Fruit fly (Drosophila melanogaster) whole organism, larva: ENCODE data around the gene sima.

Experiments
- noc ChIP-seq: fragments of 200-800 bp; sonication (Bioruptor generic); optimal IDR thresholded peaks from 3 replicates; lab custom pipeline; 2019; ENCODE audit warnings: missing biosample characterization, mild to moderate bottlenecking, missing genetic modification characterization, moderate library complexity

The sima gene

DNA sequence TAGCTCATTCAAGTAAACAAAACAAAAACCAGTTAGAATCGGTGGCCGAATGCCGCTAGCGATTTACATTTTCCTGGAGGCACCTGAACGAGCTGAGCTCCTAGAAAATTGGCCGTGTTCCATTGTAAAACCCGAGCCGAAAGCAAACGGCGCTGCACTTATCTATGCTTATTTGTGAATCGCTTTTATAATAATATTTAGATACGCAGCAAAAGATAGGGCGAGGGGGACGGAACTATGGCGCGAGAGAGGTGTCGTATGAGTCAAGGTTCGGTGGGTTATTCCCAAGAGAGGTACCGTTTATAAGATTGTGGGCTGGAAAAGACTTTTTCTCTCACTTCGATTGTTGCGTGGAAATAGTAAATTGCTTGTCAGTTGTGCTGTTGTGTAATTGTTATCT is 5.6 kb downstream of the sima start:
- no peak for TF ChIP-seq noc (tag; lab: Kevin White, UChicago)

DNA sequence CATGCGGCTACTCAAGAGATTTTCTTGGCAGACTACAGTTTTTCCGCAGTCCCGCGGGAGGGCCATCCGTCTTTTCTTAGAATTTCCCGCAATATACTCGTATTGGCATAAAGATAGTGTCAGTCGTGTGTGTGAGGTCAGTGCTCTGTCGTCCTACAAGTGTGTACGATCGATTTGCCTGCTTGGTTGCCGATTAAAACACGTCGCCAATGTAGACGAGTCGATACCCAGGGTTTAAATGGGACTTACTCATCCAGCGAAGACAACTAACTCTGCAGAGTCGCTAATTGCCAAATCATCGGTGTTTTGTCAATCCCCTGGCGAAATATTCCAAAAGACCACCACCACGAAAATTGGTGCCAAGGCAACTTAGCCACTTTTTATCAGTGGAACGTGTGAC is 7.9 kb downstream of the sima start:
- TF ChIP-seq noc (tag; lab: Kevin White, UChicago): no peak

DNA sequence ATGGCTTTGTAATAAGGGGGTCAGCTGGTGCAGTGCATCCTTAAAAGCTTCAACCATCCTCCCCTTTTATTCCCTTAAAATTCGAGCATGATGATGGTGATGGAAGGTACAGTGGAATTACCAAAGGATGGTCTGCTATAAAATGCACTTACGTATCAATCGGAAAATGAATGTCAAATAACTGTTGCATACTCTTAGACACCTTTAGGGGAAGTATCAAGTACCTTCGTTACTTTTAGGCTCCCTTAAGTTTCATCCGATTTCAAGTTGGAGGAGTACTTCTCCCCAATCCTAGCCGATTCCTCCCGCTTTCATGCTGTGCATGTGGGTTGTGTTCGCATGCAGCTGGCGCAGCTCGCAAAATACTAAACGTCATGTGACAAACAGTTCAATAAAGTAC is 12.1 kb downstream of the sima start:
- no peak for TF ChIP-seq noc (tag; lab: Kevin White, UChicago)

DNA sequence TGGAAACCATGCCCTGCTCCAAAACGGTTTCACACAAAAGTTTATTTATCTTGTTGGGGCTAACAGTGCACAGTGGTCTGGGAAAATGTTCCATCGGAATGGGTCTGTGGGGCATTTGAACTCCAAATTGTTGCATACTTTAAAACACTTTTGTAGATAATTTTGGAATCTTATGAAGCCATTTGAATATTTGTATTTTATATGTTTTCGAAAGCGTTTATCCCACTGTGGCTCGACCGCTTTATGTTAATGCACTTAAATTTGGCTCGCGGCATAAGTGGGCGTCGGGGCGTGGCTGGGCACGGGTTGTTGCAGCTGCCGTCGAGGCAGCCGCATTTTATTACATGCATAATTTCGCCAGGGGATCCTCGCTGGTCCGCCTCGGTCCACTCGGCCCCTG is 13.7 kb downstream of the sima start:
- no peak for TF ChIP-seq noc (tag; lab: Kevin White, UChicago)

DNA sequence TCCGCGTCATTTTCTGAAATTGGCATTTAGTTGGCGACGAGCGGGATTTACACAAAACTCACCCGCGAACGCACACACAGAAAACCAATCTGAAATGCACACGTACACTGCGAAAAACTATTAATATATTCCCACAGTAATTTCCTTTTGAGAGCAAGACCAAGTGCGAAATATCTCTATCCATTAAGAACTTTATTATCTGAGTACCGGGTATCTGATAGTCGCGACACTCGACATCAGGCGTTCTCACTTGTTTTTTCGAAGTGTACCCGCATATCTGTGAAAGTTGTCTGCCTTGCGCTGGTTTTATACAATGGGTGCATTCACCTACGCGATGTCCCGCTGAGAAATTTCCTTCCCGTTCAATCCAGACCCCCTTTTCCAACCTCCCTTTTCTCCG is 18.0 kb downstream of the sima start:
- TF ChIP-seq noc (tag; lab: Kevin White, UChicago): no peak

DNA sequence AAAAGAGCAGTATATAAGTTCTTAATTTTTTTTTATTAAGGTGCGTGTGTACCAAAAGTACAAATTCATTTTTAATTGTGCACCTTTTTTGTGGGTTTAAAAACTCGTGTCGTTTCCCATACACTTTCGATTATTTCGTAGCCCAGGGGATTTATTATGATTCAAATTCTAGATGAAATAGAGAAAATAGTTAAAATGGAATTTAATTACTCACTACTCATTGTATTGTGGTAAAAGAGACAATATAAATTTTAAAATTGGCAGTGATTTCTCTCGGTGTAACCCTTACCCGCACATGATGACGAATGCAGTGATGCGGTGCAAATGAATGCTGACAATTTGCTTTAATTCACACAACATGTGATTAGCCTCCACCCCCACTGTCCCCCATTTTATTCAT is 25.1 kb downstream of the sima start:
- no peak for TF ChIP-seq noc (tag; lab: Kevin White, UChicago)

DNA sequence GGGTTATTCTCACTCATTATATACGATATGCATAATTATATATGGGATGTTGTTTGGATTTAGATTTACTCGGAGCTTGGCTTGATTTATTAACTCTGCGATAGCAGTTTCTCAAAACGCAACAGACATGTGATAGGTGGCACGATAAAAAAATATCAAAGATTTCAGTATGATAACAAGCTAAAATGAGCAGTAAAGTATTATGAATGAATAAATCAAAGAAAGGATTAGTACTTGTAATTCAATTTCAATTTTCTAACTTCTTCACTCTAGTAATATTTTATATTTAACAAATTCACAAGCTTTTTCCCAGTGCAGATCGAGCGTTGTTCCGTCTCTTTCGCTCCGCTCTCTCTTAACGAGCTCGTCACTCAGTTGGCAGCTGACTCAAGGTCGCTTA is 26.0 kb downstream of the sima start:
- peak; percentile 20 for TF ChIP-seq noc (tag; lab: Kevin White, UChicago)

DNA sequence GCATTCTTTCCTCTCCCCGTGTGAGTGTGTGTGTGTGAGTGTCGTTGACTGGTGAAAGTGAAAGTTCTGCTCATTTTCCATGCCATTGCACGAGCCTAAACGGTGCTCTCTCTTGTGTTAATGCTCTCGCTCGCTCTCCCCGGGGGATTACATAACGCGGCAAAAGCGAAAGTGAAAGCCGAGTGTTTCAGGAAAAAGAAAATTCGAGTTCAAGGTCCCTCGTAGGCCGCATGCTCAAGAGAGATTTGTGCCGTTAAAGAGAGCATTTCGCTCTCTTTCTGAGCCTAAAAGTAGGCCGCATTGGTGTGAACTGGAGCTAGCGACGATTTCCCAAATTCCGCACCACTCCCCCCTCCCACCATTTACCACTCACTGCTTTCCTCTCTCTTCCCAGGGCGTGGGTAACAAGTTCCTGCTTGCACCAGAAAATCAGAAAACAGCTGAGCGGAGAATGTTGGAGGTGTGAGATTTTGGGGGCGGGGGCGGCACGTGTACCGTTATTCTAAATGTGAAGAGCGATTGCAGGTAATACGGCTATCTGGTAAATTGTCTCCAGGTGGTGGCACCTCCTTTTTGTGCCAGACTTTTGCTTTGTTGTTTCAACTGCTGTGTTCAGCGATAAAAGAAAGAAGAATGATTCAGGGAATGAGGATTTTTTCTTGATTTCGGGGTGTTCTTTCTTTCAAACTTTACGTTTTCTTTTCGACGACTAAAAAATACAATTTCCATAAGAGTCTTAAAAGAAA is 32.3 kb downstream of the sima start:
- TF ChIP-seq noc (tag; lab: Kevin White, UChicago): no peak

DNA sequence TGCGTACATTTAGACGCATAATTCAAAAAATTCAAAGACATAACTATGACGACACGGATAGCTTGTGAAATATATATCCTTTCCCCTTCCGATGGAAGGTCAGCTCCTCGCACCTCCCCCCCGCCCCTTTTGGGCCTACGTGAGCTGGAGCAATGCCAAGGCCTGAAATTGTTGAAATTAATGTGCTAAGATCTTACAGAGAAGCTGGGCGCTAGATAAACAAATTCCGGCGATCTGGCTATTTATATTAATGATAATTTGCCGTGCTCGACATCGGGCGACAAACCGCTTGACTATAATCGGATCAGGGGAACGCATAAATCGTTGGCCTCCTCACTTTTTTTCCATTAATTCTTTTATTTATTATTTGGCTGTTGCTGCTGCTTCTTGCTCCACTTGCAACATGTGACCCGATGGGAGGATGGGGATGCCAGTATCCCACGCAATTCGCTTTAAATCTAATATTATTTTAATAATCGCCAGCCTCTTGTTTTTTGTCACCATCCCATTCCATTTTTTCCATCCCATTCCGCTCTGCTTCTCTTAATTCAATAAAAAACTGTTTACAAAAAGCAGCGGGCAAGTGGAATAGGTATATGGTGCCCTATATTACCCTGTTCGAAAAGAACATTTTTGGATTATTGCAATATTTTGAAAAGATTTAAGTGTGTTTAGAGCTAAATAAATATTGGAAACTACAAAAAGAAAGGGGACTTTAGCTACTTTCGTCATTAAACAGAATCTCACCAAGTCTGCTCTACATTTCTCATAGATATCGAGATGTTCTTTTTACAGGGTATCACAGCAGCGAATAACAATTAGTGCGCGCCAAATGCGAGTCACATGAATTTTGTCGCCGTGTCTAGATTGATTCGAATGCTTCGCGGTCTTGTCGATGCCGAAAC is 33.9 kb downstream of the sima start:
- no peak for TF ChIP-seq noc (tag; lab: Kevin White, UChicago)

DNA sequence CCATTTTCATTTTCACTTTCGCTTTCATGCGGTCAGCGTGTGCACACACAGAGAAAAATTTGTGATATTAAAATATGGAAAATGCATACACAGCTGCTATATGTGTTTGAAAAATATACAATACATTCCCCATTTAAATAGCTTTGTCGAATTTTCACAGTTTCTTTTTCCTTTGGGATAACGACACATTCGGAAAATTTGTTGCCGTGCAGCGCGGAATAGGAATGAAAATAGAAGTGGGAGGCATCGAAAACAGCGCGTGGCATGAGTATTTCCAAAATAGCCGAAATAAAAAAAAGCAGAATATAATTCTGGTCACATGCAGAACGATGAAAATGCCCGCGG is 34.6 kb downstream of the sima start:
- peak; percentile 65 for TF ChIP-seq noc (tag; lab: Kevin White, UChicago)

DNA sequence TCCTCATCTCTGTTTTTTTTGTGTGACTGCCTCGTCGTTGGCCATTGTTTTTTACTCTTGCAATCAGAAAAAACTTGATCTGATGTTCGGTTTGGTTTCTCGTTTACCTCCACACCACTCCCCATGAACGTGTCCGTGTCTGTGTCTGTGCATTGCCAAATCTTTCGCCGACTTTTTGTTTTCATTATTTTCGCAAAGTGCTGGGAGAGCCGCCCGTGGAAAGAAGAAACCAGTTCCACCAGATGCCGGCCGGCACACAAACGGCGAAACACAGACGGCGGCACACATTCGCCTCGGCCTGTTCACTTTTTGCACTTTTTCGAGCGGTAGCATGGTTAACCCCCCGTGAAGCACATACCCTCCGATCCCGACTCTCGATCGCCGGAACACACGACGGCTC is 37.3 kb downstream of the sima start:
- TF ChIP-seq noc (tag; lab: Kevin White, UChicago): no peak

DNA sequence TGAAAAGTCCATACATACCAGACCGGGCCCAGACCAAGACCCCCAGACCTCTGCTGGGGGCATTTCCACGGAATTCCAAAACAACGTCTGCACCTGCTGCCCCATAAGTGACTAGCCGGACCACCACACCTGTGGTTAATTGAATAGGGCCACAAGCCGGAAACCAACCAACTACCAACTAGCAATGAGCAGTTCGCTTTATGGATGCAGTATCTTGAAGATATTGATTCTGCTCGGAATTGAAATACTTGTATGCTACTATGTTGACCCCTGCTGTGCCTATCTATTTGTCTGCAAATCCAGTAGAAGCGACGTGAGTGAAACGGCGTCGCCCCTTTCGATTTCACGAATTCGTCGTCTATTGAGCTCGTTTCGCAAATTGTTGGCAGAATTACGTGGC is 37.7 kb downstream of the sima start:
- peak; percentile 79 for TF ChIP-seq noc (tag; lab: Kevin White, UChicago)

DNA sequence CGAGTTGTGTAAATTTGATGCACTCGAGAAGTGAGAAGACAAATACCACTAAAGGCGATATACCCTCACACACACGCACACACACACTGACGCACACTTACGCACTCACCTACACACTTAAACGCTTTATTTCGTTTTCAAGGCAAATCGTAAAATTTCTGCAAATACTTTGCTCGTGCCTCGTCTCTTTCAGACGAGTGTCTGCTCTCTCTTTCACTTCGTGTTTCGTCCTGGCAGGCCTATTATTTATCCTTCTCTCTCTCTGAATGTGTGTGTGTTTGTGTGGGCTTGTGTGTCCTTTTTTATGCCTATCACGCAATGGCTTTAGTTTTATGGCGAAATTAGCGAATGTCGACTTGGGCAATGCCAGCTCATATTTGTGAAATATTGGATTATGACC is 40.1 kb downstream of the sima start:
- no peak for TF ChIP-seq noc (tag; lab: Kevin White, UChicago)

DNA sequence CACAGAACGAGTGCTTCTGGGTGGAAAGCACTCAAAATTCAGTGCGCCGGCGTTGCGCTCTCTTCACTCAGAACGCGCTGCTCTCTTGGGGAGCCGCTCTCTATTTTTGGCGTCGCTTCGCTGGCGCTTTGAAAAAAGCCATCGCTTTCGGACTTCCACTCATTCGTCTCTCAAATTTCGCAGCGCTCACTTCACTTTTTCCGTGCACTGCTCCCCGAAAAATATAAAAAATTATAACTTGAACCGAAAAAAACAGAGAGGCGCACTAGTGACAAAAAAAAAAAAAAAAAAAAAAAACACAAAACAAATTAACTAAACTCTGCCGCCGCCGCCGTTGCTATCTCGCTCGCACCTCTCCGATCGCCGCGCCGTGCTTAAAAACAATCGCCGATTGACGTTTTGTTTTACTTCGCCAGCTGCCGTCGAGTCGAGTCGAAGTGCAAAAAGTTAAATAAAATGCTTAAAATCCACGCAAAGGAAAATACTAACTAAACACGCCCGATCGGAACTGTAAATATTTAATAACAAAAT is 41.3 kb downstream of the sima start:
- peak; percentile 10 for TF ChIP-seq noc (tag; lab: Kevin White, UChicago)

DNA sequence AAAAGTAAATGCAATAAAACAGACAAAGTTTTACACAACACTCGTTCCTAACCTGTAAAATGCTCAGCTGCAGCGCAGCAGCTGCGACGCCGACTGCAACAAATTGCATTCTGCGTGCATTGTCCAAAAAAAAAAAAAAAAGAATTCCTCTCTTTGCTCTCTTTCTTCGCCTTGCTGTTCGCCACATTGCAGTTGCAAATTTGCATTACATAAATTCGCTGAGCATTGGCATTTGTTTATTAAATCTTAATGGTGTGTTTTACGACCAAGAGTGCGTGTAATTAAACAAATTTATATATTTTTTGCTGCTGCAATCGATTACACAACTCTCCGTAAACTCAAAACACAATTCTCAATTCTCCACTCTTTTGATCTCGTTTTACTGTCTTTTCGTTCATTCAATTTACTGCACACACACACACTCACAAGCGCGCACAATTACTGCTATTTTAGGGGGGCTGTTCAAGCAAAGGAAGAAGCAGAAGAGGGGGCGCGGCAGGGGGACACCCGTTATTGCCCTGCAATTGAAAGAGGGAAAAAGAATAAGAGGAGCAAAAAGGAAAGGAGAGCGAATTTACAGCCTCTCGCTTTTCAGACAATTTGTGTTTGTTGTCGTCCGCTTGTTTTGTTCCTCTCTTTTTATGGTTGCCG is 42.3 kb downstream of the sima start:
- no peak for TF ChIP-seq noc (tag; lab: Kevin White, UChicago)

DNA sequence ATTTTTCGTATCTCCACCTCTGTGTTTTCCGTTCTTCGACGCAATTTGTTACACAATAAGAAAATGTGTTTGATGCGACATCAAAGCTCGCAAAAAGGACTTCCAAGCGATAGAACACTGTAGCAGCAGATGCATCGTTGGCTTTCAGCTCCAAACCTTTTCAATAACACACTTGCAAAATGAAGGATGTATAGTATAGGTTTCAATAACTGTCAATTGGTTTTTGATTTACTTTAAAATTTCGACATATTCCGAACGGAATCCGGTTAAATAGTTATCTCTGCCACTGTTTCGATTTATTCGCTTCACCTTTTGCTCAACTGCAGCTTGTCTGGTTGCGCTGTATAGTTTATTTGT is 42.8 kb downstream of the sima start:
- TF ChIP-seq noc (tag; lab: Kevin White, UChicago): no peak
